Worm (Caenorhabditis elegans): ENCODE results near the gene srbc-12.

Gene srbc-12

ce11 chrV:852184-852583, 2.6 kb downstream of the srbc-12 start, which contains the start of gene K09C6.3:
Gene K09C6.3 (plus strand): TSS chrV:852484.
- TF ChIP-seq elt-2 (tag; optimal IDR thresholded peaks at IDR 0.05) (no peak), isw-1 (GFP tag; IDR thresholded peaks at IDR 0.05) (no peak), pag-3 (tag; optimal IDR thresholded peaks at IDR 0.05; ENCODE audit: borderline replicate concordance, insufficient read depth) (no peak), unc-98 (GFP tag; IDR thresholded peaks at IDR 0.05) (no peak), sox-4 (tag; optimal IDR thresholded peaks at IDR 0.05) (no peak), snu-23 (GFP tag; optimal IDR thresholded peaks at IDR 0.05) (no peak), nhr-12 (tag; optimal IDR thresholded peaks at IDR 0.05) (no peak), nhr-90 (tag; optimal IDR thresholded peaks at IDR 0.05; ENCODE audit: poor library complexity) (no peak), vab-15 (tag; optimal IDR thresholded peaks at IDR 0.05) (no peak), lsy-2 (tag; optimal IDR thresholded peaks at IDR 0.05) (no peak), elt-3 (tag; optimal IDR thresholded peaks at IDR 0.05) (no peak), snpc-4 (tag; optimal IDR thresholded peaks at IDR 0.05) (no peak), zag-1 (tag; optimal IDR thresholded peaks at IDR 0.05) (no peak), nhr-85 (tag) (no peak)

- no peak for TF ChIP-seq blmp-1 (tag; optimal IDR thresholded peaks at IDR 0.05)
- TF ChIP-seq efl-1 (optimal IDR thresholded peaks at IDR 0.05), result no peak
- no peak for TF ChIP-seq efl-1 (GFP tag; optimal IDR thresholded peaks at IDR 0.05 in 1 of 2)
- no peak for TF ChIP-seq lin-14 (GFP tag; optimal IDR thresholded peaks at IDR 0.05)
- TF ChIP-seq snpc-4 (tag; optimal IDR thresholded peaks at IDR 0.05), result no peak
- TF ChIP-seq fkh-4 (tag; optimal IDR thresholded peaks at IDR 0.05; ENCODE audit: borderline replicate concordance), result no peak
- TF ChIP-seq snu-23 (GFP tag; optimal IDR thresholded peaks at IDR 0.05), result no peak
Observed at ce11 chrV:854966-855365, 5.4 kb downstream of the srbc-12 start, which contains the start of gene K09C6.9. Gene K09C6.9 (minus strand): TSS chrV:855066.

- TF ChIP-seq nhr-12 (tag; optimal IDR thresholded peaks at IDR 0.05) (no peak), sup-37 (GFP tag; optimal IDR thresholded peaks at IDR 0.05) (no peak), nhr-71 (tag; optimal IDR thresholded peaks at IDR 0.05) (no peak), pax-3 (tag; optimal IDR thresholded peaks at IDR 0.05) (no peak), jun-1 (tag; optimal IDR thresholded peaks at IDR 0.05) (no peak), blmp-1 (tag; optimal IDR thresholded peaks at IDR 0.05) (no peak)
Observed at ce11 chrV:856549-856948, 6.9 kb downstream of the srbc-12 start, which contains the start of gene K09C6.2. Gene K09C6.2 (plus strand): TSS chrV:856849.

- TF ChIP-seq snpc-4 (tag; optimal IDR thresholded peaks at IDR 0.05) (peak; percentile 91), lin-39 (tag; optimal IDR thresholded peaks at IDR 0.05) (no peak)
Observed at ce11 chrV:858841-859456, 9.3 kb downstream of the srbc-12 start.

ce11 chrV:866729-867128, 17.1 kb downstream of the srbc-12 start, which contains the start of gene T02B11.3:
Gene T02B11.3 (minus strand): TSS chrV:866829.
- TF ChIP-seq fos-1 (tag; optimal IDR thresholded peaks at IDR 0.05), result no peak
- TF ChIP-seq vab-15 (tag; optimal IDR thresholded peaks at IDR 0.05), result no peak
- TF ChIP-seq elt-2 (tag; optimal IDR thresholded peaks at IDR 0.05), result no peak
- TF ChIP-seq ceh-90 (tag; optimal IDR thresholded peaks at IDR 0.05), result no peak

ce11 chrV:871029-871428, 21.4 kb downstream of the srbc-12 start, which contains the start of gene T02B11.4:
Gene T02B11.4 (minus strand): TSS chrV:871129.
- TF ChIP-seq fos-1 (tag; optimal IDR thresholded peaks at IDR 0.05), result no peak

ce11 chrV:875945-876344, 26.3 kb downstream of the srbc-12 start, which contains the start of gene T02B11.9:
Gene T02B11.9 (plus strand): TSS chrV:876245.
- TF ChIP-seq lin-14 (GFP tag; optimal IDR thresholded peaks at IDR 0.05), result no peak
- no peak for TF ChIP-seq hlh-17 (GFP tag; optimal IDR thresholded peaks at IDR 0.05; ENCODE audit: borderline replicate concordance)
- no peak for TF ChIP-seq aly-2 (tag; optimal IDR thresholded peaks at IDR 0.05)
- no peak for TF ChIP-seq C34B4.2 (tag; optimal IDR thresholded peaks at IDR 0.05)

Data from whole organism, L1 larva.